Worm (Caenorhabditis elegans) whole organism, early embryonic: Measurements from ENCODE around the gene K09C8.7.

Source experiments
- B0310.2 ChIP-seq: sonication (generic microtip); optimal IDR thresholded peaks from 2 replicates; lab custom pipeline; 2016; ENCODE audit warnings: mild to moderate bottlenecking, missing genetic modification characterization, missing compliant biosample characterization
- ama-1 ChIP-seq: fragments of 150-350 bp; optimal IDR thresholded peaks from 2 replicates; lab custom pipeline; 2014
- ceh-36 ChIP-seq: sonication (generic microtip); optimal IDR thresholded peaks from 2 replicates; lab custom pipeline; 2016; ENCODE audit warnings: missing genetic modification characterization, inconsistent platforms, missing compliant biosample characterization
- ets-7 ChIP-seq: sonication (generic microtip); optimal IDR thresholded peaks from 2 replicates; lab custom pipeline; 2016; ENCODE audit warnings: missing genotype, missing genetic modification characterization, missing compliant biosample characterization
- flt-1 ChIP-seq: fragments of 200-800 bp; sonication (Bioruptor generic); IDR thresholded peaks from 2 replicates; pipeline ENCODE4 v1.3.6; 2022; ENCODE audit warnings: missing genetic modification characterization, missing compliant biosample characterization
- hmg-4 ChIP-seq: fragments of 200-800 bp; sonication (Bioruptor generic); optimal IDR thresholded peaks from 2 replicates; lab custom pipeline; 2018; ENCODE audit warnings: mild to moderate bottlenecking, missing genetic modification characterization, missing compliant biosample characterization
- hnd-1 ChIP-seq: sonication (generic microtip); optimal IDR thresholded peaks from 2 replicates; lab custom pipeline; 2016; ENCODE audit warnings: missing genetic modification characterization, missing compliant biosample characterization
- pes-1 ChIP-seq: fragments of 200-800 bp; sonication (Bioruptor generic); IDR thresholded peaks from 2 replicates; pipeline ENCODE4 v1.3.6; 2022; ENCODE audit warnings: missing genetic modification reagents, missing genetic modification characterization, missing compliant biosample characterization
- scrt-1 ChIP-seq: fragments of 200-800 bp; sonication (Bioruptor generic); IDR thresholded peaks from 2 replicates; pipeline ENCODE4 v1.3.6; 2022; ENCODE audit warnings: missing genetic modification characterization, missing compliant biosample characterization
- sea-1 ChIP-seq: fragments of 200-800 bp; sonication (Bioruptor generic); conservative IDR thresholded peaks from 2 replicates; pipeline ENCODE4 v1.3.6; 2022; ENCODE audit warnings: missing genetic modification characterization, missing compliant biosample characterization
- tbx-37 ChIP-seq: fragments of 200-800 bp; sonication (Bioruptor generic); conservative IDR thresholded peaks from 2 replicates; pipeline ENCODE4 v1.3.6; 2022; ENCODE audit warnings: missing genetic modification reagents, missing genetic modification characterization, missing compliant biosample characterization
- tra-4 ChIP-seq: sonication (generic microtip); optimal IDR thresholded peaks from 2 replicates; lab custom pipeline; 2017; ENCODE audit warnings: missing genetic modification characterization, missing compliant biosample characterization

DNA sequence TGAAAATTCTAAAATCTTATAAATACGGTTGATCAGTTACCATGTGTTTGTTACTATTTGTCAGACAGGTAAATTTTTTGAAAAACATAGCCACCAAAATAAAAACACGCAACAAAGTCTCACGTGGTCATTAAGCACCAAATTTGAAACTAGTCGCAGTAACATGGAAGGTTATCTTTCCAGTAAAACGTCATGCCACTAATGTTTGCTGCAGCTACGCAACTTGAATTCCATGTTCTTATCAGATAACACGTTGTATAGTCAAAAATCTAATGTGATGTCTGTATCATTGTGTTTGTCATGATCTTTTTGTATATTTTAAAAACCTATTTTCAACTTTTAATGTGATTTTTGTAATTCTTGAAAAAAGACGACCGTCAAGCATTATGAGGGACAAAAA, 49.4 kb downstream of the K09C8.7 start:
- TF ChIP-seq tbx-37 (GFP tag; lab: Robert Waterston, UW) (no peak), flt-1 (GFP tag; lab: Robert Waterston, UW) (no peak), hnd-1 (tag; lab: Kevin White, UChicago) (no peak), B0310.2 (tag; lab: Kevin White, UChicago) (no peak), ama-1 (no peak), scrt-1 (GFP tag; lab: Robert Waterston, UW) (no peak), ets-7 (tag; lab: Kevin White, UChicago) (no peak), sea-1 (GFP tag; lab: Robert Waterston, UW) (no peak), pes-1 (GFP tag; lab: Robert Waterston, UW) (no peak), hmg-4 (GFP tag; lab: Kevin White, UChicago) (no peak), tra-4 (tag; lab: Kevin White, UChicago) (no peak), ceh-36 (tag; lab: Kevin White, UChicago) (no peak)
